Worm (Caenorhabditis elegans): ENCODE results near the gene F15A8.1.
A peak's percentile ranks its signal among the peaks of the same experiment; 100 is the strongest.

DNA sequence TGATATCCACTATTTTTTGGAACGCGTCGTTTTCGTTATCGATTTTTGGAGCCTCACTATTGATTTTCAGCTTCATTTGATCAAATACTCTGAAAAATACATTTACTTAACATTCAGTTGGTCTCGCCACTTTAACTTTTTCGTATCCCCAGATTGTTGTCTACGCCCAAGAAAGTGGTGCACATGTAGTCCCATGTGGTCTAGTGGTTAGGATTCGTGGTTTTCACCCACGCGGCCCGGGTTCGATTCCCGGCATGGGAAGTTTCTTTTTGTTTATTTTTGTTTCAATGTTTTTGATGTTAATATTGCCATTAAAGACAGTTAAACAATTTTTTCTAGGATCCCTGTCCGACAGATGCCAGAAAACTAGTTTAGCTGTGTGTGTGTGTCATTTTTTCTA lies 3.3 kb downstream of the F15A8.1 start:
- TF ChIP-seq med-1 (GFP tag; optimal IDR thresholded peaks at IDR 0.05; ENCODE audit: insufficient read depth) (peak; percentile 55), flt-1 (GFP tag; IDR thresholded peaks at IDR 0.05) (peak; percentile 93), ztf-23 (GFP tag; IDR thresholded peaks at IDR 0.05) (peak; percentile 81), ztf-29 (GFP tag; IDR thresholded peaks at IDR 0.05) (peak; percentile 86; the same call in 1 of the 2 replicates), T22C8.4 (GFP tag; IDR thresholded peaks at IDR 0.05) (peak; percentile 75), tab-1 (GFP tag; IDR thresholded peaks at IDR 0.05) (peak; percentile 92), klf-2 (GFP tag; conservative IDR thresholded peaks at IDR 0.05) (peak; percentile 72; the same call in 1 of the 2 replicates), ref-1 (GFP tag; conservative IDR thresholded peaks at IDR 0.05) (peak; percentile 58)

All from whole organism, midembryonic.